Fruit fly (Drosophila melanogaster) whole organism: ENCODE data around the gene SecCl.

ENCODE experiments used
- CG8478 ChIP-seq: fragments of >200 bp; optimal IDR thresholded peaks from 2 replicates; lab custom pipeline; 2018; ENCODE audit warnings: inconsistent platforms
- Dll ChIP-seq: fragments of >200 bp; optimal IDR thresholded peaks from 2 replicates; lab custom pipeline; 2017
- EcR ChIP-seq, 2 experiments: fragments of >200 bp; optimal IDR thresholded peaks; 2 replicates each; lab custom pipeline; 2017; ENCODE audit warnings: missing biosample characterization in 2 of 2, missing genetic modification characterization in 2 of 2, missing genetic modification reagents in 2 of 2
- pan ChIP-seq: fragments of >200 bp; optimal IDR thresholded peaks from 2 replicates; lab custom pipeline; 2017
- psq ChIP-seq: fragments of >200 bp; optimal IDR thresholded peaks from 2 replicates; lab custom pipeline; 2017
- usp ChIP-seq: fragments of >200 bp; optimal IDR thresholded peaks from 2 replicates; lab custom pipeline; 2017; ENCODE audit warnings: missing biosample characterization, missing genetic modification characterization, mixed read lengths

Gene SecCl

DNA sequence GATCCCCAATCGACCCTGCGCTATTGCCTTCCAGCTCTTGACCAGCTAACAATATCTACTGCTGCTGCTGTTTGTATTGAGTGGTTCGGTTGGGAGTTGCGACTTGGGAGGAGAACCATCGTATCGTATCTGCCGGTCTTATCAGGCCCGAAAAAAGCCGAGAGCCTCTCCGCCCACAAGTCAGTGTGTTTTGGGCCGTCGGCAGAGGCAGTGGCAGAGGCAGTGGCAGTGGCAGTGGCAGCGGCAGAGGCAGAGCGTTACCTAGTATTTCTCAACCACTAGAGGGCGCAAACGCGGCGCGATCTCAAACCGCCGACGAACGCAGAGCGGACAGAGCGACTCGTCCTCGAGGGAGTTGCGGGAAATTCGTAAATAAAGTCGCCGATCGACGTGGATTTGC lies at the start of gene SecCl:
Gene SecCl (plus strand): TSS at position 18 of the 400 bp plus-strand sequence.
- TF ChIP-seq EcR (GFP tag; optimal IDR thresholded peaks at IDR 0.05; lab: Kevin White, UChicago) = no peak
- no peak for TF ChIP-seq pan
- TF ChIP-seq Dll (lab: Kevin White, UChicago) = no peak
- TF ChIP-seq usp (GFP tag; lab: Kevin White, UChicago) = no peak
- no peak for TF ChIP-seq CG8478 (lab: Kevin White, UChicago)
- TF ChIP-seq psq (lab: Kevin White, UChicago) = no peak

DNA sequence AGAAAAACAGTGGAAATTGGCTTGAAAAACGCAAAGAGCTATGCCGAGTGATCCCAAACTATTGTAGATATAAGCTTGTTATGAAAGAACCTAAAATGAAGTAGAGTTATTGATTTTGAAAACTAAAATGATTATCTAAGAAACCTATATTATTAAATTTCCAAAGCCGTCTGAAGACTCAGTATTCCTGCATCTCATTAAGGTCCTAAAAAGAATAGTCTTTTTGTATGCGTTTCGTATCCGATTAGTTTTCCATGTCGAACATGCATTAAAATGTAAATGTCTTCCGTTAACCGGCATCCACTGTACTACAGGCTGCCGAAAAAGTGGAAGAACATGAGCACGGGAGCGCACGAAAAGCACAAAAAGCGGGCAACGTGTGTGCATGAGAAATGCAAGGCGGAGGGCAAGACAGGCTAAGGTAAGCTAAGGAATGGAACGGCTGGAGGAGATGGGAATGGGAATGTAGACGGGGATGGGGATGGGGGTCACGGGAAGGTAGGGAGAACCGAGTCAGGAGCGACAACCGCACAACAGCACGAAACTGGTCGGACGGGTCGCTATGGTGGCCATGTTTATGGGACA lies 49.2 kb upstream of the SecCl start:
- TF ChIP-seq pan (no peak), EcR (GFP tag; optimal IDR thresholded peaks at IDR 0.05; lab: Kevin White, UChicago) (peak in 1 of 2 experiments; percentile 80)

DNA sequence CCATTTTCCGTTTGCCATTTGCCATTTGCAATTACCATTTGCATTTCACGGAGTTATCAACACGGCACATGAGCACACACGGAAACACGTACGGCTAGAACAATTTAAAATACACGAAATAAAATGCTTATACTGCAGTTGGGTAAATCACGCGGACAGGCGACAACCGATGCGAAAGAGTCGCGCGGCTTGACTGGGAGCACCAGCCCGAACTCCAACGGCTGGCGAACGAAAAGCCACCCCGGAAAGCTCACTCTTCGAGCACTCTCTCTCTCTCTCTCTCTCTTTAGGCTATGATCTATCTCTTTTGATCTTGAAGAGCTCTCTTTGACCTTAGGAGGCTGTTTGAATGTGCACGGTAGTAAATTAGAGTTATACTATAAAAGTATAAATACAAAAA lies 48.6 kb upstream of the SecCl start, which contains the start of gene blot:
Gene blot (minus strand): TSS at position 196 of the 400 bp plus-strand sequence.
- TF ChIP-seq usp (GFP tag; lab: Kevin White, UChicago) = no peak
- TF ChIP-seq Dll (lab: Kevin White, UChicago) = peak; percentile 12

DNA sequence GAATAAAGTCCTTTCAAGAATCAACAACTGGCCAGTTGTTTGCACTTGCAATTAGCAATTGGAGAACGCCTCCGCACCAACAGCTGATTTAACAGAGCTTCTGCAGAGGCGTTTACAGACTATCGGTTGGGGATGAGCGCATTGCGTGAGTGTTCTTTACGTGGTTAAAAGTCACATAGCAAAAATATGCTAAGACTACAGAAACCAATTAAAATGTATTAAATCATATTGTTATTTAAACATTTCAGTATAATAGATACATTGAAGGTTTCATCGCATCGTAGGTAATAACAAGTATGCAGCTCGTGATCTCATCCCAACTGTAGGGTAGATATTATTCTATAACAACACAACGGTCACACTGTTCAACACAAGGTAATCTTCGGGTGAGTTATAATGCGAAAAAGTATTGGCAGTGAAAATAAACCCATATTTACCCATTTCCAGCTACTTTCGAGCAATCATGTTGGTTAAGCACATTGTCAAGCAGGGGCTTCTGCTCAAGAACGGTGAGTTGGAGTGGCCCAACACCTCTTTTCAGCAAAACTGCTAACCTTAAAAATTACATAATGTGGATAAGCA lies 44.7 kb upstream of the SecCl start, which contains the start of the genes Sec3 and COX7B:
Gene Sec3 (minus strand): TSS at position 86 of the 582 bp plus-strand sequence.
Gene COX7B (plus strand): TSS at position 346 of the 582 bp plus-strand sequence.
- TF ChIP-seq EcR (GFP tag; optimal IDR thresholded peaks at IDR 0.05; lab: Kevin White, UChicago) = no peak
- TF ChIP-seq usp (GFP tag; lab: Kevin White, UChicago) = no peak
- no peak for TF ChIP-seq CG8478 (lab: Kevin White, UChicago)
- TF ChIP-seq pan = no peak
- TF ChIP-seq psq (lab: Kevin White, UChicago) = no peak
- TF ChIP-seq Dll (lab: Kevin White, UChicago) = no peak

DNA sequence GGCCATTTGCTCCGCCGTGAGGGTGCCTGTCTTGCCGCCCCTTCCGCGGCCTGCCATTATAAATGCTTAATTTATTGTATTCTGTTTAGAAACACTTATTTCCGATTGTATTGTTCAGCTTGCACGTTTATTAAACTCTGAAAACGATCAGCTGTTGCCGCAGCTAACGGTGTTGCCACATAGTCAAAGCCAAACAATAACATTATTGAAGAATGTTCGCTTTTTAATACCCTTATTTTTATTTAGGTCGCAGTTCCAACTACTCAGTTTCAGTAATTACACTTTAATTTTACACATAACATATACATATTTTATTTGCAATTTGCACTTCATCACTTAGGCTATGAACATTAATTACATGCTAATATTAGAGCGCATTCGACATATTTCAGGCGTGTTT lies 42.9 kb upstream of the SecCl start, which contains the start of gene Polr3G:
Gene Polr3G (minus strand): TSS at position 118 of the 400 bp plus-strand sequence.
- TF ChIP-seq usp (GFP tag; lab: Kevin White, UChicago) (no peak), EcR (GFP tag; optimal IDR thresholded peaks at IDR 0.05; lab: Kevin White, UChicago) (no peak), psq (lab: Kevin White, UChicago) (no peak), CG8478 (lab: Kevin White, UChicago) (no peak), Dll (lab: Kevin White, UChicago) (no peak), pan (no peak)

DNA sequence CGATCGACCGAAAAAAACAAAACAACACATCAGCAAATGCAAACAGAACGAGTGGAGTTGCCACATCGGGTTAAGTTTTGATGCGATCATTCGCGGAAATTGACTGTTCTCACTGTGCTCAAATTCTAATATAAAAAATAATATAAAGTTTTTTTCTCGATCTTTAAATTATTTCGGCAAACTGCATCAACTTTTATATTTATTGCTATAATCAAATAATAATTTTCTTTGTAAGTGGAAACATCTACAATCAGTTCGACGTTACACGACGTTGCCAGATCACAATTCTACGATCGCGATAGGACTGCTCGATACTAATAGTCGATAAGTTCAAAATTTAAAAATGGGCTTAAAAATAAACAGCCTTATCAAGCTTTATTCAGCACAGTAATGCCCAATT lies 41.1 kb upstream of the SecCl start, which contains the start of gene Gorab:
Gene Gorab (minus strand): TSS at position 58 of the 400 bp plus-strand sequence.
- TF ChIP-seq pan (no peak), EcR (GFP tag; optimal IDR thresholded peaks at IDR 0.05; lab: Kevin White, UChicago) (no peak), Dll (lab: Kevin White, UChicago) (no peak)

DNA sequence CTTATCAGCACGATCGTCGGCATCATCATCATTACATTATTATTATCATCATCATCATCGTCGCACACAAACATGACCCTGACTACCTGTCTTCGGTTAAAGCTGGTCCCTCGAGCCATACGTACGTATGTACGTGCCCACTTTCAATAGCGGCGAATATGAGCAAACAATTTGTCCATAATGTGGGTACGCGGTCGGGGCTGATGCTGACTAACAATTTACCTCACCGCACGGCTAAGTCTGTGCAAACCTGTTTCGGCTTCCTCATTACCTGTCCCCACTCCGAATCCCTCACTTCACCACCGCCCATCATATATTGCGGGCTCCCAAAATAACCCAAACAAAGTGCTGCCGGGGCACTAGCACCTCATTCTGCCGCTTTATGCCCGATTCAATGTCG lies 39.5 kb upstream of the SecCl start:
- no peak for TF ChIP-seq psq (lab: Kevin White, UChicago)
- no peak for TF ChIP-seq usp (GFP tag; lab: Kevin White, UChicago)
- no peak for TF ChIP-seq pan
- no peak for TF ChIP-seq Dll (lab: Kevin White, UChicago)
- no peak for TF ChIP-seq EcR (GFP tag; optimal IDR thresholded peaks at IDR 0.05; lab: Kevin White, UChicago)
- no peak for TF ChIP-seq CG8478 (lab: Kevin White, UChicago)

DNA sequence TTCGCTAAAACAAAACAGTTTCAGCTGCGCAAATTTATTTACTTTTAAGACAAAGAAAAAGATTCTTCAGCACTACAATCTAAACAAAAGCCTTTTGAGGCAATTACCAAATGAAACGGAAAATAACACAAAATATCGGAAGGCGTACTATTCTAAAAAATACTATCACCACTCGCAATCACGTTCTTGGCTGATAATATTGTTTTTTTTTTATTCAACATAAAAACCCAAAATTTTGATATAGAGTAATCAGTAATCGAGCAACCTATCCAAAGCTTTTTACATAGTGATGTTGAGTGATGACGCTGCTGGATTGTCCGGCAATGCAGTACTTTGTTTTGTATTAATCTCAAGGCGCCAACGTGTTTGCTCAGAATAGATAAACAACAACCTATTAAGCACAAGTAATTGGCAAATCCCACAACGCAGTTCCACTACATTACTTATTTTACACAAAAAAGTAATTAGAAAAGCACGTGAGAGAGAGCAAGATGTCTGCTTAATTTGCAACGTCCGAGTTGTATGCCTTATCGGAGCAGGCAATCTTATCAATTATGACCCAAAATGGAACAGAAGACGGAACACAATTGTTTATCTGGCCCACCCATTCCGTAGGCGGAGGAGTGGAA lies 38.9 kb upstream of the SecCl start:
- TF ChIP-seq usp (GFP tag; lab: Kevin White, UChicago) (no peak), EcR (GFP tag; optimal IDR thresholded peaks at IDR 0.05; lab: Kevin White, UChicago) (no peak), psq (lab: Kevin White, UChicago) (no peak), Dll (lab: Kevin White, UChicago) (no peak), CG8478 (lab: Kevin White, UChicago) (no peak)

DNA sequence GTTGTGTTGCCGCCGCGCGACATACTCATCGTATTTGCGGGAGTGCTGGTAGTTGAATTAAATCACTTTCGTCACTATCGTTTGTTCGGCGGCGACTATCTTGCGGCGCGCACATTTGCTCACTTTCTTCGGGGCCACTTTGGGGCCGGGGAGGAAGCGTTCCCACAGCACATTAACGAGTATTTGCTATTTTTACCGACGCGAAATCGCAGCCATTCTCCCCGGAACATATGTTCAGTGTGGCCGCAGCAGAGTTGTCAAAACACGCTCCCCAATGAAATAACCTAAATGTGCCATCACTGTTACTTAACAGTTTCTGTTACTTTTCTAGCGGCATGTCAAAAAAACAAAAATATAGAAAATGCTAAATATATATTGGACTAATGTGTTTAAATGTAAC lies 37.0 kb upstream of the SecCl start, which contains the start of gene frc:
Gene frc (minus strand): TSS at position 244 of the 400 bp plus-strand sequence.
- TF ChIP-seq pan = no peak

DNA sequence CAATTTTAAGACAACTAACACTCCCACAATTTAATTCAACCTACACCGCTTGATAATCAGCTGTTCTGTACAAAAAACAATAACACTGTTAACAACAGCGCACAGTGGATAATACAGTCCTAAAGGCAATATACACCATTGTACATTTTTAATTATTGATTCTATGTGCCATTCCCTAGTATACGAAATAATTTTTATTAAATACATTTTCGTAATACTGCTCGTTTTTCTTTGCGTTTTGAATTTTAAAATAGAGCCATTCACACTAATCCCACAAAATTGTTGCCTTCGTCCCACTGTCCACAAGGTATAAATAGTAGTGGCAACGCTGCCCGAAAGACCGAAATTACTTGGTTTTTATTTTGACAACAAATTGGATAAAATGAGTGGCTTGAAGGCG lies 36.4 kb upstream of the SecCl start, which contains the start of the genes Coq4 and CG32176:
Gene Coq4 (minus strand): TSS at position 67 of the 400 bp plus-strand sequence.
Gene CG32176 (plus strand): TSS at position 314 of the 400 bp plus-strand sequence.
- TF ChIP-seq CG8478 (lab: Kevin White, UChicago) = no peak
- no peak for TF ChIP-seq psq (lab: Kevin White, UChicago)
- no peak for TF ChIP-seq Dll (lab: Kevin White, UChicago)
- TF ChIP-seq pan = no peak
- no peak for TF ChIP-seq EcR (GFP tag; optimal IDR thresholded peaks at IDR 0.05; lab: Kevin White, UChicago)
- no peak for TF ChIP-seq usp (GFP tag; lab: Kevin White, UChicago)

DNA sequence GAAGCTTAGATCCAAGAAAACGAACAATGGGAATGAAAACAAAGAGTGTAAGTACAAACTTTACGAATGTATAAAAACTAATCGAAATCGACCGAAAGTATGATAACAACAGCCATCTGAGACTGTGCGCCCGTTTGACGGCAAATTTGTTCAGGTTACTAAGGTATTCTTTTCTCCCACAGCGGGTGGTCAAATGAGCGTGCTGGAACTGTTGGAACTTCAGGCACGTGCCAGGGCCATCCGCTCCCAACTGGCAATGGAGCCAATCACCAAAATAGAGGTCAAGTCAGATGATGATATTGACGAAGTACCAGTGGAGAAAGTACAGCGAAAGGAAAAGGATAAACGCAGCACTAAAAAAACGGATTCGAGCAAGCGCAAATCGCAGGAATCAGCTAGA lies 33.6 kb upstream of the SecCl start, which contains the start of gene CG12229:
Gene CG12229 (minus strand): TSS at position 101 of the 400 bp plus-strand sequence.
- TF ChIP-seq EcR (GFP tag; optimal IDR thresholded peaks at IDR 0.05; lab: Kevin White, UChicago) (no peak), pan (no peak), usp (GFP tag; lab: Kevin White, UChicago) (no peak), Dll (lab: Kevin White, UChicago) (no peak), CG8478 (lab: Kevin White, UChicago) (no peak), psq (lab: Kevin White, UChicago) (no peak)
